Worm (Caenorhabditis elegans) whole organism, L4 larva: ENCODE data around the gene C17F4.12.

Experiments used
- Y105C5A.15 ChIP-seq: fragments of 200-800 bp; sonication (Bioruptor generic); IDR thresholded peaks from 2 replicates; pipeline ENCODE4 v1.3.6; 2022; ENCODE audit warnings: missing genetic modification characterization, missing compliant biosample characterization
- jun-1 ChIP-seq: fragments of 150-350 bp; optimal IDR thresholded peaks from 2 replicates; lab custom pipeline; 2014; ENCODE audit warnings: missing biosample characterization, missing genetic modification reagents, missing genetic modification characterization
- nhr-77 ChIP-seq: fragments of 150-350 bp; optimal IDR thresholded peaks from 2 replicates; lab custom pipeline; 2014; ENCODE audit warnings: missing biosample characterization, missing genetic modification characterization
- skn-1 ChIP-seq: fragments of 150-350 bp; optimal IDR thresholded peaks from 2 replicates; lab custom pipeline; 2014; ENCODE audit warnings: missing biosample characterization, missing genetic modification characterization
- zip-2 ChIP-seq: fragments of 150-350 bp; optimal IDR thresholded peaks from 2 replicates; lab custom pipeline; 2014; ENCODE audit warnings: missing biosample characterization, missing genetic modification characterization

DNA sequence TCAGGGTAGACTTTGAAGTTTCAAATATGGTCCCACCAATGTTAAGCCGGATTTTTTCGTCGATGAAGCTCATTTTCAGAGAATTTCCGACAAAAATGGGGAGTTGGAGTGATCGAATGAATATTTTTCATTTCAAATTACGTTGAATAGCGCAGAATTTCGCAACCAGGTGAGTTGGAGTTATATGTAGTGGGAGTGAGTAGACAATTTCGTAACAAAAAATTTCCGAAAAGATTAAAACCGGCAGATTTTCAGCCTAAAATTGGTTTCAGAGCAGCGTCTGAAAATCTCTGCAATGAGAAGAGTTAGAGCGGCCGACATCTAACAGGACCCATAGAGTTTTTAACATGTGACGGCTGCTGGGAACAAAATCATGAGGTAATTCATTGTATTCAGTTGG, 35.3 kb downstream of the C17F4.12 start, which contains the start of gene sdz-35:
- TF ChIP-seq nhr-77 (tag; lab: Kevin White, UChicago): no peak
- TF ChIP-seq Y105C5A.15: no peak
- no peak for TF ChIP-seq zip-2
- TF ChIP-seq jun-1: no peak
- no peak for TF ChIP-seq skn-1
